Worm (Caenorhabditis elegans) whole organism, L2 larva: ENCODE measurements around the gene C37C3.10.

Experiments
- lin-11 ChIP-seq: fragments of 150-350 bp; sonication (generic microtip); optimal IDR thresholded peaks from 2 replicates; lab custom pipeline; 2014; ENCODE audit warnings: missing biosample characterization, missing genetic modification characterization, inconsistent platforms, mixed read lengths
- lin-39 ChIP-seq: fragments of 150-350 bp; optimal IDR thresholded peaks from 2 replicates; lab custom pipeline; 2014; ENCODE audit warnings: missing biosample characterization, missing genetic modification reagents, missing genetic modification characterization
- snpc-4 ChIP-seq: fragments of 150-350 bp; optimal IDR thresholded peaks from 2 replicates; lab custom pipeline; 2014; ENCODE audit warnings: missing biosample characterization, missing genetic modification characterization

DNA sequence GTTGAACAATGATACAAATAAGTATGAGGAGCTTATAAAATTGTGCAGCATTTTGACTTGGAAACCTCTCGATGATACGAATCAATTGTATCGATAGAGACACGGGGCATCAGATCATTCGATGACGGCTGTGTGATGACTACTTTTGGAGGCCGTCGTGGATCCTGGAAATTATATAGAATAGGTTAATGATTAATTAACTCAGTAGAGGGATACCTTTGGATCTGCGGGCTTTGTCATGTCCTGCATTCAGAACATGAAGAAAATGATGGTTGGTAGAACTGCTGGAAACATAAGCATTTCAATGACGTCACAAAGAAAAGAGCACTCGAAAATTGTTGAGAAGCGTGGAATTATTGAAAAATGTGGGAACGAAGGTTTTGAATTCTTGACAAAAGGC, 48.3 kb downstream of the C37C3.10 start, which contains the start of gene ZK742.6:
- no peak for TF ChIP-seq lin-39 (tag; lab: Kevin White, UChicago)
- no peak for TF ChIP-seq lin-11
- no peak for TF ChIP-seq snpc-4 (tag; lab: Kevin White, UChicago)
